Worm (Caenorhabditis elegans) whole organism, mixed stage, embryonic: Measurements from ENCODE around the gene fbxc-47.

Experiments
- blmp-1 ChIP-seq: fragments of 150-350 bp; optimal IDR thresholded peaks from 2 replicates; lab custom pipeline; 2014; ENCODE audit warnings: missing biosample characterization, missing genetic modification characterization
- elt-1 ChIP-seq: sonication (generic microtip); optimal IDR thresholded peaks from 2 replicates; lab custom pipeline; 2017; ENCODE audit warnings: missing genetic modification characterization, mild to moderate bottlenecking, missing compliant biosample characterization, antibody characterized with exemption, moderate library complexity, borderline replicate concordance; ENCODE audit not compliant: insufficient read depth
- ham-2 ChIP-seq: fragments of 200-800 bp; sonication (Bioruptor generic); optimal IDR thresholded peaks from 2 replicates; lab custom pipeline; 2018; ENCODE audit warnings: mild to moderate bottlenecking, missing genetic modification characterization, missing compliant biosample characterization
- mab-5 ChIP-seq: fragments of 150-350 bp; optimal IDR thresholded peaks from 2 replicates; lab custom pipeline; 2014; ENCODE audit warnings: missing biosample characterization, missing genetic modification characterization
- mep-1 ChIP-seq: fragments of 150-350 bp; optimal IDR thresholded peaks from 2 replicates; lab custom pipeline; 2017; ENCODE audit warnings: missing biosample characterization, missing genetic modification reagents, missing genetic modification characterization, inconsistent platforms
- nhr-12 ChIP-seq: fragments of 150-350 bp; optimal IDR thresholded peaks from 2 replicates; lab custom pipeline; 2014; ENCODE audit warnings: missing biosample characterization, missing genetic modification characterization
- nhr-237 ChIP-seq: fragments of 150-350 bp; optimal IDR thresholded peaks from 2 replicates; lab custom pipeline; 2014; ENCODE audit warnings: missing biosample characterization, missing genetic modification characterization
- nhr-76 ChIP-seq: sonication (generic microtip); optimal IDR thresholded peaks from 2 replicates; lab custom pipeline; 2017; ENCODE audit warnings: missing biosample characterization, missing genetic modification characterization
- ztf-11 ChIP-seq: fragments of 150-350 bp; optimal IDR thresholded peaks from 2 replicates; lab custom pipeline; 2014; ENCODE audit warnings: missing biosample characterization, missing genetic modification characterization

- TF ChIP-seq nhr-237 (tag; lab: Kevin White, UChicago) (no peak), blmp-1 (tag; lab: Kevin White, UChicago) (no peak), mab-5 (tag; lab: Kevin White, UChicago) (no peak), ham-2 (GFP tag; lab: Kevin White, UChicago) (no peak), elt-1 (tag; lab: Kevin White, UChicago) (no peak), nhr-76 (no peak), nhr-12 (tag; lab: Kevin White, UChicago) (no peak), mep-1 (tag; lab: Kevin White, UChicago) (no peak), ztf-11 (tag; lab: Kevin White, UChicago) (no peak)
Measured at ce11 chrIV:3812812-3813211, 7.5 kb downstream of the fbxc-47 start.
